Fruit fly (Drosophila melanogaster) whole organism, wandering third instar larva: ENCODE data around the gene CG15160.

Experiments
- Abd-B ChIP-seq: fragments of >200 bp; optimal IDR thresholded peaks from 2 replicates; lab custom pipeline; 2017; ENCODE audit warnings: missing biosample characterization, missing genetic modification characterization
- CG32264 ChIP-seq: fragments of 200-800 bp; sonication (Bioruptor generic); optimal IDR thresholded peaks from 2 replicates; lab custom pipeline; 2016; ENCODE audit warnings: missing biosample characterization, missing genetic modification characterization
- CG9705 ChIP-seq: fragments of 200-800 bp; sonication (Bioruptor generic); optimal IDR thresholded peaks from 2 replicates; lab custom pipeline; 2018; ENCODE audit warnings: missing biosample characterization, mild to moderate bottlenecking, missing genetic modification characterization
- CrebA ChIP-seq: fragments of 200-800 bp; sonication (Bioruptor generic); optimal IDR thresholded peaks from 2 replicates; lab custom pipeline; 2016; ENCODE audit warnings: missing biosample characterization, mild to moderate bottlenecking, missing genetic modification characterization, borderline replicate concordance
- Dfd ChIP-seq: fragments of >200 bp; optimal IDR thresholded peaks from 2 replicates; lab custom pipeline; 2017; ENCODE audit warnings: missing biosample characterization, missing genetic modification characterization
- Dif ChIP-seq: fragments of 200-275, 200-300 bp; sonication (Bioruptor generic); optimal IDR thresholded peaks from 2 replicates; lab custom pipeline; 2018; ENCODE audit warnings: missing biosample characterization, missing genetic modification characterization; ENCODE audit not compliant: partially characterized antibody
- GATAd ChIP-seq: sonication (Bioruptor generic); optimal IDR thresholded peaks from 2 replicates; lab custom pipeline; 2016; ENCODE audit warnings: missing biosample characterization, missing genetic modification characterization
- HLH106 ChIP-seq: fragments of 200-800 bp; optimal IDR thresholded peaks from 3 replicates; lab custom pipeline; 2019; ENCODE audit warnings: missing biosample characterization, mild to moderate bottlenecking, missing genetic modification characterization, moderate library complexity
- Hnf4 ChIP-seq: fragments of 200-800 bp; sonication (Bioruptor generic); optimal IDR thresholded peaks from 2 replicates; lab custom pipeline; 2016; ENCODE audit warnings: missing biosample characterization, mild to moderate bottlenecking, missing genetic modification characterization
- Hr78 ChIP-seq: fragments of >200 bp; optimal IDR thresholded peaks from 2 replicates; lab custom pipeline; 2017; ENCODE audit warnings: missing biosample characterization, missing genetic modification characterization
- Hr83 ChIP-seq: fragments of 200-300 bp; sonication (Bioruptor generic); optimal IDR thresholded peaks from 2 replicates; lab custom pipeline; 2016; ENCODE audit warnings: missing biosample characterization, mild to moderate bottlenecking, missing genetic modification characterization, moderate library complexity; ENCODE audit not compliant: poor library complexity, severe bottlenecking
- Jra ChIP-seq: sonication (Bioruptor generic); optimal IDR thresholded peaks from 2 replicates; lab custom pipeline; 2016; ENCODE audit warnings: missing biosample characterization, missing genetic modification characterization
- Mio ChIP-seq: sonication (Bioruptor generic); optimal IDR thresholded peaks from 2 replicates; lab custom pipeline; 2016; ENCODE audit warnings: missing biosample characterization, missing genetic modification characterization
- Myc ChIP-seq: fragments of >200 bp; optimal IDR thresholded peaks from 2 replicates; lab custom pipeline; 2017
- N ChIP-seq: fragments of >200 bp; optimal IDR thresholded peaks from 2 replicates; lab custom pipeline; 2018; ENCODE audit warnings: missing biosample characterization, missing external identifiers, missing genetic modification characterization
- OdsH ChIP-seq: fragments of 200-800 bp; sonication (Bioruptor generic); optimal IDR thresholded peaks from 2 replicates; lab custom pipeline; 2016; ENCODE audit warnings: missing biosample characterization, mild to moderate bottlenecking, missing genetic modification characterization
- Rel ChIP-seq, 2 experiments: fragments of 200-800 bp; sonication (Bioruptor generic) in 1 of 2; optimal IDR thresholded peaks; 2 replicates in 1 of 2; 3 replicates in 1 of 2; lab custom pipeline; 2016 to 2019; ENCODE audit warnings: mild to moderate bottlenecking in 2 of 2, missing biosample characterization in 2 of 2, missing genetic modification characterization in 2 of 2, moderate library complexity in 1 of 2
- Sp1 ChIP-seq: fragments of 200-800 bp; sonication (Bioruptor generic); optimal IDR thresholded peaks from 3 replicates; lab custom pipeline; 2019; ENCODE audit warnings: missing biosample characterization, mild to moderate bottlenecking, missing genetic modification characterization, moderate library complexity
- Vsx2 ChIP-seq: fragments of 200-300, 225-300 bp; sonication (Bioruptor generic); optimal IDR thresholded peaks from 2 replicates; lab custom pipeline; 2018; ENCODE audit warnings: missing biosample characterization, missing genetic modification characterization; ENCODE audit not compliant: partially characterized antibody
- br ChIP-seq: fragments of 200-800 bp; sonication (Bioruptor generic); optimal IDR thresholded peaks from 2 replicates; lab custom pipeline; 2016; ENCODE audit warnings: missing biosample characterization, missing genetic modification characterization
- brk ChIP-seq: fragments of 200-800 bp; sonication (Bioruptor generic); optimal IDR thresholded peaks from 2 replicates; lab custom pipeline; 2016; ENCODE audit warnings: missing biosample characterization, mild to moderate bottlenecking, missing genetic modification characterization
- dl ChIP-seq, 2 experiments: fragments of 175-275, 200-275 bp in 1 of 2; fragments of 200-275 bp in 1 of 2; sonication (Bioruptor generic); optimal IDR thresholded peaks; lab custom pipeline; 2018; ENCODE audit warnings: mild to moderate bottlenecking in 2 of 2, missing biosample characterization in 2 of 2, missing genetic modification characterization in 2 of 2, moderate library complexity in 2 of 2; ENCODE audit not compliant: partially characterized antibody in 2 of 2, insufficient read depth in 1 of 2
- dmrt93B ChIP-seq: fragments of 200-800 bp; sonication (Bioruptor generic); optimal IDR thresholded peaks from 2 replicates; lab custom pipeline; 2018; ENCODE audit warnings: missing biosample characterization, mild to moderate bottlenecking, missing genetic modification characterization
- dsf ChIP-seq: sonication (Bioruptor generic); optimal IDR thresholded peaks from 2 replicates; lab custom pipeline; 2016; ENCODE audit warnings: missing biosample characterization, missing genetic modification characterization, borderline replicate concordance
- ey ChIP-seq: fragments of 200-800 bp; sonication (Bioruptor generic); optimal IDR thresholded peaks from 2 replicates; lab custom pipeline; 2016; ENCODE audit warnings: missing biosample characterization, missing genetic modification characterization
- foxo ChIP-seq, 2 experiments: fragments of 200-800 bp; sonication (Bioruptor generic); optimal IDR thresholded peaks; 2 replicates in 1 of 2; 3 replicates in 1 of 2; lab custom pipeline; 2016 to 2017; ENCODE audit warnings: missing biosample characterization in 2 of 2, missing genetic modification characterization in 2 of 2
- fru ChIP-seq: fragments of 200-800 bp; sonication (Bioruptor generic); optimal IDR thresholded peaks from 3 replicates; lab custom pipeline; 2016; ENCODE audit warnings: missing biosample characterization, mild to moderate bottlenecking, missing genetic modification characterization
- h ChIP-seq: fragments of 200-800 bp; sonication (Bioruptor generic); optimal IDR thresholded peaks from 3 replicates; lab custom pipeline; 2016; ENCODE audit warnings: missing biosample characterization, mild to moderate bottlenecking, missing genetic modification characterization
- jim ChIP-seq: fragments of 175-275, 200-325 bp; sonication (Bioruptor generic); optimal IDR thresholded peaks from 2 replicates; lab custom pipeline; 2016; ENCODE audit warnings: missing biosample characterization, mild to moderate bottlenecking, missing genetic modification characterization
- lola ChIP-seq: fragments of >200 bp; optimal IDR thresholded peaks from 2 replicates; lab custom pipeline; 2017; ENCODE audit warnings: missing biosample characterization, missing genetic modification characterization
- pan ChIP-seq: fragments of >200 bp; optimal IDR thresholded peaks from 2 replicates; lab custom pipeline; 2017
- psq ChIP-seq: fragments of 200-800 bp; sonication (Bioruptor generic); optimal IDR thresholded peaks from 3 replicates; lab custom pipeline; 2017; ENCODE audit warnings: missing biosample characterization, mild to moderate bottlenecking, missing genetic modification characterization, moderate library complexity
- rgr ChIP-seq: fragments of 200-800 bp; sonication (Bioruptor generic); optimal IDR thresholded peaks from 3 replicates; lab custom pipeline; 2016; ENCODE audit warnings: missing biosample characterization, mild to moderate bottlenecking, missing genetic modification characterization
- sage ChIP-seq: fragments of 200-800 bp; sonication (Bioruptor generic); optimal IDR thresholded peaks from 2 replicates; lab custom pipeline; 2016; ENCODE audit warnings: missing biosample characterization, mild to moderate bottlenecking, missing genetic modification characterization
- sv ChIP-seq: fragments of 200-800 bp; sonication (Bioruptor generic); optimal IDR thresholded peaks from 3 replicates; lab custom pipeline; 2016; ENCODE audit warnings: missing biosample characterization, missing genetic modification characterization
- tai ChIP-seq: sonication (Bioruptor generic); optimal IDR thresholded peaks from 2 replicates; lab custom pipeline; 2016; ENCODE audit warnings: missing biosample characterization, missing genetic modification characterization
- usp ChIP-seq: fragments of >200 bp; optimal IDR thresholded peaks from 2 replicates; lab custom pipeline; 2017; ENCODE audit warnings: missing biosample characterization, missing genetic modification characterization
- woc ChIP-seq: sonication (Bioruptor generic); optimal IDR thresholded peaks from 2 replicates; lab custom pipeline; 2016; ENCODE audit warnings: missing biosample characterization, mild to moderate bottlenecking, missing genetic modification characterization

Gene CG15160

DNA sequence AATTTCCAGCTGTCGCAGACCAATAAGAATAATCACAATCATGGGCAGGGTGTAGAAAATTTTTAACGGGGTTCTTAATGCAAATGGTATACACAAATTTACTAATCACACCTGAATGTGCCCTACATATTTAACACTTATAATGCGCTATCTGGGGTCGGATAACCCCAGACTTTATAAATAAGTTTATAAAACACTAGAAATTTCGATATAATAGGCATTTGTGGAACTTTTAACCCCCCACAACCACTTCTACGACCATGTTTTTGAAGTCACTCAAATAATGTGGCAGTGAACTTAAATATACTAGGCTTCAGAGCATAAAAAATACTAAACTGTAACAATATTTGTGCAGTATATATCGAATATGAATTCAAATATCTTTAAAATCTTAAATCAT, 14.3 kb downstream of the CG15160 start, which contains the start of gene CG10413:
Gene CG10413 (minus strand): TSS at position 264 of the 400 bp plus-strand sequence.
- peak; percentile 93 for TF ChIP-seq GATAd (GFP tag; lab: Kevin White, UChicago)
- no peak for TF ChIP-seq CrebA (GFP tag; lab: Kevin White, UChicago)
- TF ChIP-seq dmrt93B (GFP tag; lab: Kevin White, UChicago), result peak; percentile 97
- TF ChIP-seq Myc, result no peak
- peak; percentile 95 for TF ChIP-seq CG32264
- TF ChIP-seq h (GFP tag; lab: Kevin White, UChicago), result peak; percentile 99
- peak; percentile 89 for TF ChIP-seq Mio (GFP tag; lab: Kevin White, UChicago)
- no peak for TF ChIP-seq pan (lab: Kevin White, UChicago)
- TF ChIP-seq fru, result peak; percentile 98
- TF ChIP-seq sv (GFP tag; lab: Kevin White, UChicago), result peak; percentile 97
- TF ChIP-seq OdsH (GFP tag; lab: Kevin White, UChicago), result peak; percentile 98
- TF ChIP-seq Dif, result no peak
- no peak for TF ChIP-seq tai (GFP tag; lab: Kevin White, UChicago)
- TF ChIP-seq Hr78 (GFP tag; lab: Kevin White, UChicago), result no peak
- TF ChIP-seq dl (GFP tag; optimal IDR thresholded peaks at IDR 0.05; lab: Kevin White, UChicago; ENCODE audit: insufficient read depth in 1 of 2, partially characterized antibody in 2 of 2), result no peak
- TF ChIP-seq rgr, result peak; percentile 99
- TF ChIP-seq CG9705 (GFP tag; lab: Kevin White, UChicago), result peak; percentile 98
- no peak for TF ChIP-seq Vsx2 (GFP tag; lab: Kevin White, UChicago)
- TF ChIP-seq N (GFP tag; lab: Kevin White, UChicago), result no peak
- peak; percentile 93 to 99 for TF ChIP-seq foxo (GFP tag; optimal IDR thresholded peaks at IDR 0.05; lab: Kevin White, UChicago)
- TF ChIP-seq jim (GFP tag; lab: Kevin White, UChicago), result peak; percentile 29
- TF ChIP-seq lola (GFP tag; lab: Kevin White, UChicago), result no peak
- TF ChIP-seq sage (GFP tag; lab: Kevin White, UChicago), result peak; percentile 96
- peak; percentile 88 for TF ChIP-seq Hr83 (GFP tag; lab: Kevin White, UChicago)
- peak; percentile 94 for TF ChIP-seq woc (GFP tag; lab: Kevin White, UChicago)
- no peak for TF ChIP-seq Dfd (GFP tag; lab: Kevin White, UChicago)
- TF ChIP-seq ey (GFP tag; lab: Kevin White, UChicago), result peak; percentile 99
- TF ChIP-seq br (GFP tag; lab: Kevin White, UChicago), result peak; percentile 99
- TF ChIP-seq usp, result no peak
- no peak for TF ChIP-seq Abd-B
- peak; percentile 98 for TF ChIP-seq Hnf4 (GFP tag; lab: Kevin White, UChicago)
- peak; percentile 96 for TF ChIP-seq psq (GFP tag; lab: Kevin White, UChicago)
- TF ChIP-seq brk, result peak; percentile 96
- peak; percentile 96 for TF ChIP-seq Jra (GFP tag; lab: Kevin White, UChicago)
- peak; percentile 90 for TF ChIP-seq dsf (GFP tag; lab: Kevin White, UChicago)
- TF ChIP-seq HLH106 (tag; lab: Kevin White, UChicago), result peak; percentile 99
- peak; percentile 98 for TF ChIP-seq Sp1
- TF ChIP-seq Rel (GFP tag; optimal IDR thresholded peaks at IDR 0.05; lab: Kevin White, UChicago), result no peak
- TF ChIP-seq Rel (tag; optimal IDR thresholded peaks at IDR 0.05; lab: Kevin White, UChicago), result peak; percentile 91
- TF ChIP-seq, all 38 proteins: peak for 25

DNA sequence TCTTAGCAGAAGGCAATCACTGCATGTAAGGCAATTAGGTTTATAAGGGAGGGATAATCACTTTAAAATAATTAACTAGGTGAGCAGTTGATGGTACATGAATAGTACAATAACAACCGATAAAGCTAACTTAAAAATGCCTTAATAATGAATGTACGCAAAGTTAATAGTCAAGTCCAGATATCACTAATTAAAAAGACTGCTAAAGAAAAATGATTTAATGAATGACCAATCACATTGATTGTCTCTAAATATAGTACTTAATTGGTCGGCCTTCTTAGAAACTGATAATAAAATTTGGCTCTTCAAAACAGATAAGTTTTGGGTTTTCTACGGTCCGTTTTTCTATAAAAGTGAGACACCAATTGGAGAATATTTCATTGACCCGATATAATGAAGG, 14.9 kb downstream of the CG15160 start, which contains the start of gene CG31789:
Gene CG31789 (plus strand): TSS at position 380 of the 400 bp plus-strand sequence.
- TF ChIP-seq dsf (GFP tag; lab: Kevin White, UChicago) (no peak), Abd-B (no peak), pan (lab: Kevin White, UChicago) (no peak), psq (GFP tag; lab: Kevin White, UChicago) (no peak), Hr78 (GFP tag; lab: Kevin White, UChicago) (no peak), CG9705 (GFP tag; lab: Kevin White, UChicago) (no peak), CrebA (GFP tag; lab: Kevin White, UChicago) (no peak), br (GFP tag; lab: Kevin White, UChicago) (no peak), foxo (GFP tag; optimal IDR thresholded peaks at IDR 0.05; lab: Kevin White, UChicago) (no peak), tai (GFP tag; lab: Kevin White, UChicago) (no peak), sage (GFP tag; lab: Kevin White, UChicago) (no peak), woc (GFP tag; lab: Kevin White, UChicago) (no peak), dmrt93B (GFP tag; lab: Kevin White, UChicago) (no peak), usp (no peak), h (GFP tag; lab: Kevin White, UChicago) (no peak), Jra (GFP tag; lab: Kevin White, UChicago) (no peak), HLH106 (tag; lab: Kevin White, UChicago) (no peak), jim (GFP tag; lab: Kevin White, UChicago) (no peak), CG32264 (no peak), Sp1 (no peak)
- TF ChIP-seq, all 38 proteins: peak for 0
